Worm (Caenorhabditis elegans): ENCODE measurements around the gene sri-72.

sri-72 gene

DNA sequence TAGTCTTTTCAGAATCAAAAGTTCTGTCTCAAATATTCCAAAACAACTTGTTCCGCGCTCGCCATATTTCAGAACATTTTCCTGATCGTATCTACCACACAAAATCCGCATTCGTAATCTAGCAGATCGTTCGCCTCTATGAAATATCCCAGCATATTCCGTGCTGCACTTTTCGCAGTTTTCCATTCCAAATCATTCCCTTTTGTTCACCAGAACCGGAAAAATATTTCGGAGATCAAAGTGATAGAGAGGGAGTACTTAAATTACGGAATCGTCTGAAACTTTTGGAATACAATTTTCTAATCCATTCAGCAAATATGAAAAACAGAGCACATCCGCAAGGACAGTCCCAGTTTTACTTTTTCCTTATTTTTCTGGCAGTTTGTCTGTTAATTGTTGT is 19.8 kb upstream of the sri-72 start, which contains the start of gene K06H6.1:
TSS of gene K06H6.1 (plus strand) at position 301 of the 400 bp plus-strand sequence.
- TF ChIP-seq unc-55 (GFP tag; optimal IDR thresholded peaks at IDR 0.05) (no peak), C08G9.2 (tag; optimal IDR thresholded peaks at IDR 0.05) (no peak), ama-1 (optimal IDR thresholded peaks at IDR 0.05) (no peak), F13H6.1 (tag; optimal IDR thresholded peaks at IDR 0.05) (no peak), ztf-16 (tag; optimal IDR thresholded peaks at IDR 0.05) (no peak), tbx-7 (tag; optimal IDR thresholded peaks at IDR 0.05) (no peak), hlh-13 (GFP tag; optimal IDR thresholded peaks at IDR 0.05) (no peak)

DNA sequence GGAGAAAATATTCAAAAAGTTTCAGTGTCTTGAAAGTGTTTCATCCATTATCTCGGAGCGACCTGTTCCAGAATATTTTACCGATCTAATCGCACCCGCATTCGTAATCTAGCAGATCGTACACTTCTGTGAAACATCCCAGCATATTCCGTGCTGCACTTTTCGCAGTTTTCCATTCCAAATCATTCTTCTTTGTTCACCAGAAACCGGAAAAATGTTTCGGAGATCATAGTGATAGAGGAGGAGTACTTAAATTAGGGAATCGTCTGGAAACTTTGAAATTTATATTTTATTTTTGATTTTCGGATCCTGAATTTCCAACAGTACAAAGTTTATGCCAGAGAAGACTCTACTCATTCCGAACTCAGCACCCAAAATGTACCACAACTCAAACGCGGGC is 17.5 kb upstream of the sri-72 start, which contains the start of gene K06H6.2:
TSS of gene K06H6.2 (plus strand) at position 301 of the 400 bp plus-strand sequence.
- TF ChIP-seq unc-86 (tag; optimal IDR thresholded peaks at IDR 0.05) (no peak), tbx-7 (tag; optimal IDR thresholded peaks at IDR 0.05) (no peak), pat-9 (tag; optimal IDR thresholded peaks at IDR 0.05) (no peak), sox-2 (GFP tag; IDR thresholded peaks at IDR 0.05) (no peak), mec-3 (tag; optimal IDR thresholded peaks at IDR 0.05; ENCODE audit: borderline replicate concordance) (no peak), pros-1 (tag; optimal IDR thresholded peaks at IDR 0.05) (no peak), C08G9.2 (tag; optimal IDR thresholded peaks at IDR 0.05) (no peak), hlh-13 (GFP tag; optimal IDR thresholded peaks at IDR 0.05) (no peak), ceh-48 (tag; optimal IDR thresholded peaks at IDR 0.05) (no peak), hlh-6 (tag; optimal IDR thresholded peaks at IDR 0.05) (no peak), fkh-10 (GFP tag; optimal IDR thresholded peaks at IDR 0.05) (no peak), ceh-6 (GFP tag; optimal IDR thresholded peaks at IDR 0.05) (no peak), unc-3 (GFP tag; conservative IDR thresholded peaks at IDR 0.05) (no peak), unc-3 (tag; optimal IDR thresholded peaks at IDR 0.05) (no peak)

DNA sequence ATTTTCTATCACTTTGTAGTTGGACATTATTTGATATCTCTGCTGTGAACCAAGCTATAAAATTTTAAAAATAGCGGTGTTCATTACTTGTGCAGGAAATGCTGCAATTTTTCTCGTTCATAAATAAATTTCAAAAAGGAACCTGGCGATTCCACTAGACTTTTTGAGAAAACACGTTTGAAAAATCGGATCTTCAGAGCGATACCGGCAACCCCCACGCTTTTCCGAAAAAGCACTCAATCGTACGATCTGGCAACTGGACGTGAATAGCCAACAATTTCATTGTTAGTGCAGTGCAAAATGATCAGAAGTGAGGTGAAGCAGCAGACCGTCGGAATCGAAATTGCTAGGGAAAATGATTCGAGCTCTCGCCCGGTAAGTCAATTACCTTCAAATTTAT is 13.6 kb upstream of the sri-72 start, which contains the start of gene nstp-7:
TSS of gene nstp-7 (plus strand) at position 301 of the 400 bp plus-strand sequence.
- TF ChIP-seq ama-1 (optimal IDR thresholded peaks at IDR 0.05) (no peak), ets-4 (tag; optimal IDR thresholded peaks at IDR 0.05) (no peak), K09A11.1 (tag; optimal IDR thresholded peaks at IDR 0.05; ENCODE audit: insufficient read depth) (no peak), ceh-14 (tag; optimal IDR thresholded peaks at IDR 0.05) (no peak), C38D4.7 (GFP tag; optimal IDR thresholded peaks at IDR 0.05) (no peak), ttx-3 (tag; optimal IDR thresholded peaks at IDR 0.05) (no peak), ztf-16 (tag; optimal IDR thresholded peaks at IDR 0.05) (no peak), ceh-22 (tag; optimal IDR thresholded peaks at IDR 0.05) (no peak), unc-42 (tag; optimal IDR thresholded peaks at IDR 0.05) (no peak), unc-3 (GFP tag; conservative IDR thresholded peaks at IDR 0.05) (no peak), unc-3 (tag; optimal IDR thresholded peaks at IDR 0.05) (no peak), hlh-13 (GFP tag; optimal IDR thresholded peaks at IDR 0.05) (no peak), ceh-9 (tag; optimal IDR thresholded peaks at IDR 0.05) (no peak), ceh-6 (GFP tag; optimal IDR thresholded peaks at IDR 0.05) (no peak)

DNA sequence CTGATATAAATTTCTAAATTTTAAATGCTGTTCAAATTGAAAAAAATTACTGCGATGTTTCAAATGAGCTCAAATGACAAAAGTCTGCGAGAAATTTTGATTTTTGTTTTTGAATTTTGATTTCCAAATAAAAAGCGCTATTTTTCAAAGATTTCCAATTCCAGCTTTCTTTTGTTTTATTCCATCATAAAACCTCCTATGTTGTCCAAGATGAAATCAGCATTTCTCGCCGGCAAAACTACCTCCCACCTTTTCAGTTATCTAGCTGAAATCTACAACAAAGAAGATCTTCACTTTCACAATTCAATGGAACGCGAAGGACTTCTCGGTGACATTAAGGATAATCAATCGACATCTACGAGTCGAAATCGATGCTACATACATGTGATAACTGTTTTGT is 11.0 kb upstream of the sri-72 start, which contains the start of gene K06H6.4:
TSS of gene K06H6.4 (plus strand) at position 301 of the 400 bp plus-strand sequence.
- no peak for TF ChIP-seq Y22D7AL.16 (tag; optimal IDR thresholded peaks at IDR 0.05)
- no peak for TF ChIP-seq unc-55 (GFP tag; optimal IDR thresholded peaks at IDR 0.05)
- TF ChIP-seq sox-4 (tag; optimal IDR thresholded peaks at IDR 0.05), result no peak
- no peak for TF ChIP-seq ceh-45 (GFP tag; IDR thresholded peaks at IDR 0.05)
- TF ChIP-seq lim-6 (tag; optimal IDR thresholded peaks at IDR 0.05), result no peak
- no peak for TF ChIP-seq nfya-1 (tag; optimal IDR thresholded peaks at IDR 0.05)
- TF ChIP-seq dmd-4 (tag; optimal IDR thresholded peaks at IDR 0.05; ENCODE audit: borderline replicate concordance), result no peak
- no peak for TF ChIP-seq lin-11 (tag; optimal IDR thresholded peaks at IDR 0.05)
- TF ChIP-seq T23F11.4 (GFP tag; optimal IDR thresholded peaks at IDR 0.05), result no peak
- no peak for TF ChIP-seq C38D4.7 (GFP tag; optimal IDR thresholded peaks at IDR 0.05)
- TF ChIP-seq tbx-7 (tag; optimal IDR thresholded peaks at IDR 0.05), result no peak
- no peak for TF ChIP-seq gmeb-2 (tag; optimal IDR thresholded peaks at IDR 0.05)
- TF ChIP-seq hlh-15 (tag; optimal IDR thresholded peaks at IDR 0.05), result no peak
- TF ChIP-seq pha-2 (tag; optimal IDR thresholded peaks at IDR 0.05), result no peak
- TF ChIP-seq K02D7.2 (tag; optimal IDR thresholded peaks at IDR 0.05), result no peak
